Worm (Caenorhabditis elegans) whole organism, L4 larva: ENCODE data around the gene M04C3.5.

ENCODE experiments used
- daf-12 ChIP-seq: fragments of 150-350 bp; optimal IDR thresholded peaks from 2 replicates; lab custom pipeline; 2014; ENCODE audit warnings: missing biosample characterization, missing genetic modification reagents, missing genetic modification characterization
- nhr-111 ChIP-seq: fragments of 200-800 bp; sonication (Bioruptor generic); optimal IDR thresholded peaks from 2 replicates; lab custom pipeline; 2018; ENCODE audit warnings: mild to moderate bottlenecking, missing genetic modification characterization, missing compliant biosample characterization
- pqm-1 ChIP-seq: sonication (generic microtip); optimal IDR thresholded peaks from 2 replicates; lab custom pipeline; 2017; ENCODE audit warnings: missing biosample characterization, missing genetic modification characterization
- snpc-4 ChIP-seq: fragments of 150-350 bp; optimal IDR thresholded peaks from 2 replicates; lab custom pipeline; 2014; ENCODE audit warnings: missing biosample characterization, missing genetic modification characterization

DNA sequence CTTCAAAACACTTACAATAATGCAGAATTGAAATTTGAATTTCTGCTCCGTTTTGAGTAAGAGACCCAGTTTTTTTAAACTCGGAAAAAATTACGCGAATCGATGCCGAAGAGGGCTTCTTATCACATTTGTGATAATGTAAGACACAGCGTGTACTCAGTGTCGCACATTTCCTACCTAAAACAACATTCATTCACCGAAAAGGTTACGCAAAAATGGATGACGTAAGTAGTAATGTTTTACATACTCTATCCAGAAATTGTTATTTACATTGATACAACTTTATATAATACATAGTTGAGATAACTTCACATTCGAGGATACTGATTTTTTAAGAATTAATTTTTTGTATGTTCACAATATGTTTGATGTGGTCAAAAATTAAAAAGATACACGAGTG is 33.1 kb upstream of the M04C3.5 start, which contains the start of the genes C25F9.4 and C25F9.9:
- TF ChIP-seq daf-12: no peak
- TF ChIP-seq nhr-111 (GFP tag; lab: Kevin White, UChicago): no peak
- TF ChIP-seq snpc-4 (tag; lab: Kevin White, UChicago): no peak
- TF ChIP-seq pqm-1: peak; percentile 41
